Fruit fly (Drosophila melanogaster): Measurements from ENCODE around the gene SF1.

SF1 gene

DNA sequence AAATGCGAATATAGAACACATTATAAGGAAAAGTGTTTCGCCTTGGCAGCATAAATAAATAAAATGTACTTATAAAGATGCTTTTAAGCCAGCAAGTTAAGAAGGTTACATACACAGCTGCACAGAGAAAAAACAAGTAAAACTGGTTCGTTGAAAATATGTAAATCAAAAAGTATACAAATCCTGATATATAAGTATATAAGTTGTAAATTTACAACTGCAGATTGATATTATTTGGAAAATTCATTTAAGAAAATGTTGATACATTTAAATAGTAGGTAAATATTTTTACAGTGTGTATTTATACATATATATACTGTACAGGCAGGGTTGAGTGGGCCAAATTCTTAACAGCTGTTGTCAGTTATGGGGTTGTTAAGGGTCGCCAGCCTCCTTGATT lies 24.6 kb downstream of the SF1 start (continued):
- no peak for TF ChIP-seq Scr (GFP tag; IDR thresholded peaks at IDR 0.05; ENCODE audit: partially characterized antibody)
- TF ChIP-seq E2f2 (GFP tag; IDR thresholded peaks at IDR 0.05): no peak
- TF ChIP-seq Drgx (GFP tag; IDR thresholded peaks at IDR 0.05): no peak
- no peak for TF ChIP-seq chm (GFP tag; IDR thresholded peaks at IDR 0.05)
- no peak for TF ChIP-seq ERR (GFP tag; optimal IDR thresholded peaks at IDR 0.05)
- 0 out of 2 replicates have a peak, but pooled peaks have one; percentile 9 for TF ChIP-seq E2f1 (GFP tag; IDR thresholded peaks at IDR 0.05)
- TF ChIP-seq CG16863 (GFP tag; optimal IDR thresholded peaks at IDR 0.05): no peak
- TF ChIP-seq CG15073 (GFP tag; optimal IDR thresholded peaks at IDR 0.05): no peak
- TF ChIP-seq esg (GFP tag; conservative IDR thresholded peaks at IDR 0.05): no peak
- no peak for TF ChIP-seq Oaz (GFP tag; IDR thresholded peaks at IDR 0.05)
- TF ChIP-seq CG31224 (GFP tag; IDR thresholded peaks at IDR 0.05): no peak
- no peak for TF ChIP-seq ham (GFP tag; IDR thresholded peaks at IDR 0.05)
- no peak for TF ChIP-seq zfh2 (GFP tag; optimal IDR thresholded peaks at IDR 0.05)
- TF ChIP-seq insv (GFP tag; optimal IDR thresholded peaks at IDR 0.05): no peak
- TF ChIP-seq CG6689 (GFP tag; IDR thresholded peaks at IDR 0.05): 0 out of 2 replicates have a peak, but pooled peaks have one; percentile 8
- no peak for TF ChIP-seq gcm (GFP tag; optimal IDR thresholded peaks at IDR 0.05)
- TF ChIP-seq Opbp (GFP tag; IDR thresholded peaks at IDR 0.05; ENCODE audit: partially characterized antibody): no peak
- TF ChIP-seq Pdp1 (GFP tag; optimal IDR thresholded peaks at IDR 0.05): no peak
- no peak for TF ChIP-seq NfI (GFP tag; optimal IDR thresholded peaks at IDR 0.05)
- no peak for TF ChIP-seq usp (GFP tag; optimal IDR thresholded peaks at IDR 0.05)
- TF ChIP-seq CG2712 (tag; optimal IDR thresholded peaks at IDR 0.05): peak; percentile 52
- no peak for TF ChIP-seq sima (GFP tag; optimal IDR thresholded peaks at IDR 0.05)
- no peak for TF ChIP-seq nau (GFP tag; optimal IDR thresholded peaks at IDR 0.05)
- TF ChIP-seq hb (GFP tag; IDR thresholded peaks at IDR 0.05; ENCODE audit: partially characterized antibody): no peak
- no peak for TF ChIP-seq dmrt99B (tag; optimal IDR thresholded peaks at IDR 0.05)
- no peak for TF ChIP-seq CG11456 (GFP tag; IDR thresholded peaks at IDR 0.05)
- TF ChIP-seq tin (GFP tag; optimal IDR thresholded peaks at IDR 0.05): no peak
- TF ChIP-seq CG18262 (tag; optimal IDR thresholded peaks at IDR 0.05): peak; percentile 51
- peak; percentile 8 for TF ChIP-seq gsb-n (tag; optimal IDR thresholded peaks at IDR 0.05)
- peak in 1 of 3 experiments; percentile 29 for TF ChIP-seq lola (GFP tag; optimal IDR thresholded peaks at IDR 0.05)
- TF ChIP-seq CG32532 (GFP tag; IDR thresholded peaks at IDR 0.05): no peak
- no peak for TF ChIP-seq CG11695 (GFP tag; IDR thresholded peaks at IDR 0.05)
- TF ChIP-seq CG11696 (GFP tag; IDR thresholded peaks at IDR 0.05): no peak
- peak; percentile 26 for TF ChIP-seq CG17829 (tag; optimal IDR thresholded peaks at IDR 0.05)
- TF ChIP-seq Ada2b (GFP tag; IDR thresholded peaks at IDR 0.05): no peak
- no peak for TF ChIP-seq dan (GFP tag; IDR thresholded peaks at IDR 0.05)
- no peak for TF ChIP-seq gem (tag; optimal IDR thresholded peaks at IDR 0.05)
- no peak for TF ChIP-seq pum (GFP tag; optimal IDR thresholded peaks at IDR 0.05)
- no peak for TF ChIP-seq unc-4 (GFP tag; IDR thresholded peaks at IDR 0.05; ENCODE audit: partially characterized antibody)
- TF ChIP-seq Hr78 (GFP tag; optimal IDR thresholded peaks at IDR 0.05): no peak
- no peak for TF ChIP-seq Hr3 (GFP tag; optimal IDR thresholded peaks at IDR 0.05)
- no peak for TF ChIP-seq D19B (GFP tag; optimal IDR thresholded peaks at IDR 0.05)
- no peak for TF ChIP-seq Dek (tag; optimal IDR thresholded peaks at IDR 0.05)
- TF ChIP-seq Dfd (GFP tag; optimal IDR thresholded peaks at IDR 0.05): no peak
- no peak for TF ChIP-seq fd102C (GFP tag; optimal IDR thresholded peaks at IDR 0.05)
- no peak for TF ChIP-seq pzg (GFP tag; optimal IDR thresholded peaks at IDR 0.05)
- TF ChIP-seq hkb (optimal IDR thresholded peaks at IDR 0.05): no peak
- TF ChIP-seq hkb (GFP tag; IDR thresholded peaks at IDR 0.05): no peak
- peak; percentile 42 for TF ChIP-seq CG10979 (tag; optimal IDR thresholded peaks at IDR 0.05)
- no peak for TF ChIP-seq Doc3 (GFP tag; IDR thresholded peaks at IDR 0.05; ENCODE audit: partially characterized antibody)
- TF ChIP-seq CG3163 (GFP tag; optimal IDR thresholded peaks at IDR 0.05): no peak
